Fruit fly (Drosophila melanogaster) whole organism, embryonic: Measurements from ENCODE around the gene Bet3.
A peak's percentile ranks its signal among the peaks of the same experiment; 100 is the strongest.

Experiments
- Awh ChIP-seq: fragments of 200-800 bp; sonication (Bioruptor generic); IDR thresholded peaks from 2 replicates; pipeline ENCODE4, ENCODE4 v1.3.6; 2022; ENCODE audit warnings: missing biosample characterization, missing genetic modification characterization
- CG10147 ChIP-seq: fragments of 200-800 bp; sonication (Bioruptor generic); optimal IDR thresholded peaks from 2 replicates; lab custom pipeline; 2019; ENCODE audit warnings: missing biosample characterization, mild to moderate bottlenecking, missing genetic modification characterization, moderate library complexity
- CG12659 ChIP-seq: fragments of 200-800 bp; sonication (Bioruptor generic); optimal IDR thresholded peaks from 3 replicates; lab custom pipeline; 2017; ENCODE audit warnings: mild to moderate bottlenecking, missing biosample characterization, missing genetic modification reagents, missing genetic modification characterization
- CG12744 ChIP-seq: fragments of 200-800 bp; sonication (Bioruptor generic); optimal IDR thresholded peaks from 2 replicates; lab custom pipeline; 2016; ENCODE audit warnings: missing biosample characterization, missing genetic modification characterization
- CG13424 ChIP-seq: fragments of 200-800 bp; sonication (Bioruptor generic); optimal IDR thresholded peaks from 2 replicates; lab custom pipeline; 2019; ENCODE audit warnings: missing biosample characterization, mild to moderate bottlenecking, missing genetic modification characterization, moderate library complexity
- CG13624 ChIP-seq: fragments of 200-800 bp; sonication (Bioruptor generic); optimal IDR thresholded peaks from 2 replicates; lab custom pipeline; 2016; ENCODE audit warnings: missing biosample characterization, missing genetic modification characterization
- CG13894 ChIP-seq: fragments of 200-800 bp; sonication (Bioruptor generic); optimal IDR thresholded peaks from 3 replicates; lab custom pipeline; 2018; ENCODE audit warnings: missing biosample characterization, mild to moderate bottlenecking, missing genetic modification characterization, moderate library complexity
- CG14014 ChIP-seq: fragments of 200-800 bp; sonication (Bioruptor generic); IDR thresholded peaks from 2 replicates; pipeline ENCODE4 v1.3.6; 2022; ENCODE audit warnings: missing biosample characterization, missing genetic modification characterization
- CG15479 ChIP-seq: fragments of 200-800 bp; sonication (Bioruptor generic); optimal IDR thresholded peaks from 3 replicates; lab custom pipeline; 2019; ENCODE audit warnings: missing biosample characterization, mild to moderate bottlenecking, missing genetic modification characterization, moderate library complexity
- CG15601 ChIP-seq: fragments of 200-800 bp; sonication (Bioruptor generic); optimal IDR thresholded peaks from 3 replicates; lab custom pipeline; 2019; ENCODE audit warnings: missing biosample characterization, mild to moderate bottlenecking, missing genetic modification characterization, moderate library complexity
- CG16863 ChIP-seq: fragments of 200-800 bp; sonication (Bioruptor generic); optimal IDR thresholded peaks from 3 replicates; lab custom pipeline; 2016; ENCODE audit warnings: missing biosample characterization, missing genetic modification characterization
- CG17328 ChIP-seq: fragments of 200-800 bp; sonication (Bioruptor generic); IDR thresholded peaks from 2 replicates; pipeline ENCODE4 v1.3.6; 2022; ENCODE audit warnings: missing biosample characterization, missing genetic modification characterization
- CG18476 ChIP-seq: fragments of 200-800 bp; sonication (Bioruptor generic); optimal IDR thresholded peaks from 2 replicates; lab custom pipeline; 2016; ENCODE audit warnings: missing biosample characterization, mild to moderate bottlenecking, missing genetic modification characterization
- CG18764 ChIP-seq: fragments of 200-800 bp; sonication (Bioruptor generic); optimal IDR thresholded peaks from 3 replicates; lab custom pipeline; 2016; ENCODE audit warnings: missing biosample characterization, missing genetic modification characterization
- CG30403 ChIP-seq: fragments of 200-800 bp; sonication (Bioruptor generic); optimal IDR thresholded peaks from 3 replicates; lab custom pipeline; 2016; ENCODE audit warnings: missing biosample characterization, missing genetic modification characterization
- CG32772 ChIP-seq: fragments of 200-800 bp; sonication (Bioruptor generic); IDR thresholded peaks from 2 replicates; pipeline ENCODE4 v1.3.6; 2022; ENCODE audit warnings: missing biosample characterization, missing genetic modification characterization
- CG7271 ChIP-seq: fragments of 200-800 bp; sonication (Bioruptor generic); optimal IDR thresholded peaks from 2 replicates; lab custom pipeline; 2018; ENCODE audit warnings: missing biosample characterization, mild to moderate bottlenecking, missing genetic modification characterization, moderate library complexity
- CG8290 ChIP-seq, 3 experiments: fragments of 200-800 bp; sonication (Bioruptor generic); optimal IDR thresholded peaks; 2 replicates each; lab custom pipeline; 2016 to 2019; ENCODE audit warnings: missing biosample characterization in 3 of 3, missing genetic modification characterization in 3 of 3, mild to moderate bottlenecking in 2 of 3, moderate library complexity in 1 of 3
- CG9437 ChIP-seq: fragments of 200-800 bp; sonication (Bioruptor generic); optimal IDR thresholded peaks from 2 replicates; lab custom pipeline; 2018; ENCODE audit warnings: missing biosample characterization, mild to moderate bottlenecking, missing genetic modification characterization
- CG9727 ChIP-seq: fragments of 200-800 bp; sonication (Bioruptor generic); optimal IDR thresholded peaks from 3 replicates; lab custom pipeline; 2017; ENCODE audit warnings: missing biosample characterization, mild to moderate bottlenecking, missing genetic modification characterization
- D ChIP-seq, 2 experiments: fragments of 200-800 bp in 1 of 2; fragments of >200 bp in 1 of 2; sonication (Bioruptor generic) in 1 of 2; optimal IDR thresholded peaks; 2 replicates in 1 of 2; 3 replicates in 1 of 2; lab custom pipeline; 2017; ENCODE audit warnings: mild to moderate bottlenecking in 1 of 2, missing biosample characterization in 1 of 2, missing genetic modification characterization in 1 of 2, missing genetic modification reagents in 1 of 2
- D19A ChIP-seq: fragments of 200-800 bp; optimal IDR thresholded peaks from 3 replicates; lab custom pipeline; 2019; ENCODE audit warnings: missing biosample characterization, mild to moderate bottlenecking, missing genetic modification characterization, moderate library complexity
- Dfd ChIP-seq, 2 experiments: fragments of >200 bp; optimal IDR thresholded peaks; 2 replicates each; lab custom pipeline; 2017; ENCODE audit warnings: missing biosample characterization in 2 of 2, missing genetic modification characterization in 2 of 2
- Elba2 ChIP-seq: fragments of 200-800 bp; sonication (Bioruptor generic); optimal IDR thresholded peaks from 3 replicates; lab custom pipeline; 2016; ENCODE audit warnings: missing biosample characterization, missing genetic modification characterization
- GATAe ChIP-seq: fragments of 200-800 bp; sonication (Bioruptor generic); conservative IDR thresholded peaks from 2 replicates; pipeline ENCODE4 v1.3.6; 2022; ENCODE audit warnings: missing biosample characterization, missing genetic modification characterization
- HLH4C ChIP-seq: fragments of 200-800 bp; sonication (Bioruptor generic); IDR thresholded peaks from 3 replicates; pipeline ENCODE4 v1.3.6; 2022; ENCODE audit warnings: missing biosample characterization, missing genetic modification characterization; ENCODE audit not compliant: partially characterized antibody
- Lpt ChIP-seq: fragments of >200 bp; optimal IDR thresholded peaks from 2 replicates; lab custom pipeline; 2018; ENCODE audit warnings: missing biosample characterization, missing genetic modification characterization
- NC2β ChIP-seq: fragments of 200-800 bp; sonication (Bioruptor generic); optimal IDR thresholded peaks from 2 replicates; lab custom pipeline; 2016; ENCODE audit warnings: missing biosample characterization, missing genetic modification characterization
- Neu2 ChIP-seq: fragments of 200-800 bp; sonication (Bioruptor generic); optimal IDR thresholded peaks from 3 replicates; lab custom pipeline; 2016; ENCODE audit warnings: missing biosample characterization, missing genetic modification characterization, borderline replicate concordance
- Pdp1 ChIP-seq, 2 experiments: fragments of 200-800 bp; sonication (Bioruptor generic); optimal IDR thresholded peaks; 3 replicates each; lab custom pipeline; 2016; ENCODE audit warnings: missing biosample characterization in 2 of 2, missing genetic modification characterization in 2 of 2, mild to moderate bottlenecking in 1 of 2, moderate library complexity in 1 of 2
- Spps ChIP-seq: fragments of 200-800 bp; sonication (Bioruptor generic); optimal IDR thresholded peaks from 2 replicates; lab custom pipeline; 2018; ENCODE audit warnings: missing biosample characterization, mild to moderate bottlenecking, missing genetic modification characterization
- Vsx1 ChIP-seq: fragments of 200-800 bp; sonication (Bioruptor generic); optimal IDR thresholded peaks from 2 replicates; lab custom pipeline; 2017; ENCODE audit warnings: missing biosample characterization, mild to moderate bottlenecking, missing genetic modification characterization, missing genetic modification reagents
- YL-1 ChIP-seq: fragments of 200-800 bp; sonication (Bioruptor generic); optimal IDR thresholded peaks from 3 replicates; lab custom pipeline; 2017; ENCODE audit warnings: missing biosample characterization, mild to moderate bottlenecking, missing genetic modification characterization
- ab ChIP-seq: fragments of 200-800 bp; sonication (Bioruptor generic); optimal IDR thresholded peaks from 2 replicates; lab custom pipeline; 2016; ENCODE audit warnings: missing biosample characterization, missing genetic modification characterization
- amos ChIP-seq: fragments of 200-800 bp; sonication (Bioruptor generic); IDR thresholded peaks from 2 replicates; pipeline ENCODE4 v1.3.6; 2022; ENCODE audit warnings: missing biosample characterization, missing genetic modification characterization; ENCODE audit not compliant: partially characterized antibody
- ase ChIP-seq: fragments of 200-800 bp; sonication (Bioruptor generic); IDR thresholded peaks from 3 replicates; pipeline ENCODE4 v1.3.6; 2022; ENCODE audit warnings: missing biosample characterization, missing genetic modification characterization
- chm ChIP-seq: fragments of 200-800 bp; sonication (Bioruptor generic); IDR thresholded peaks from 2 replicates; pipeline ENCODE4 v1.3.6; 2022; ENCODE audit warnings: missing biosample characterization, missing genetic modification characterization
- cwo ChIP-seq: fragments of 200-800 bp; sonication (Bioruptor generic); optimal IDR thresholded peaks from 3 replicates; lab custom pipeline; 2017; ENCODE audit warnings: missing biosample characterization, missing genetic modification characterization, mild to moderate bottlenecking, moderate library complexity, missing genetic modification reagents
- dmrt11E ChIP-seq: fragments of 200-800 bp; sonication (Bioruptor generic); optimal IDR thresholded peaks from 3 replicates; lab custom pipeline; 2018; ENCODE audit warnings: missing biosample characterization, mild to moderate bottlenecking, missing genetic modification characterization, moderate library complexity
- pzg ChIP-seq: fragments of 200-800 bp; sonication (Bioruptor generic); optimal IDR thresholded peaks from 3 replicates; lab custom pipeline; 2018; ENCODE audit warnings: missing biosample characterization, mild to moderate bottlenecking, missing genetic modification characterization, moderate library complexity
- repo ChIP-seq: fragments of 200-800 bp; sonication (Bioruptor generic); optimal IDR thresholded peaks from 2 replicates; lab custom pipeline; 2016; ENCODE audit warnings: missing biosample characterization, missing genetic modification characterization
- sim ChIP-seq: fragments of 200-800 bp; sonication (Bioruptor generic); IDR thresholded peaks from 2 replicates; pipeline ENCODE4 v1.3.6; 2022; ENCODE audit warnings: missing biosample characterization, missing genetic modification characterization
- stc ChIP-seq: fragments of 200-800 bp; sonication (Bioruptor generic); IDR thresholded peaks from 2 replicates; pipeline ENCODE4 v1.3.6; 2022; ENCODE audit warnings: missing biosample characterization, missing genetic modification characterization
- tap ChIP-seq: fragments of 200-800 bp; optimal IDR thresholded peaks from 3 replicates; lab custom pipeline; 2019; ENCODE audit warnings: missing biosample characterization, mild to moderate bottlenecking, missing genetic modification characterization, moderate library complexity
- twi ChIP-seq: fragments of 200-800 bp; optimal IDR thresholded peaks from 2 replicates; lab custom pipeline; 2019; ENCODE audit warnings: missing biosample characterization, mild to moderate bottlenecking, missing genetic modification characterization, moderate library complexity
- vnd ChIP-seq: fragments of 200-800 bp; sonication (Bioruptor generic); IDR thresholded peaks from 3 replicates; pipeline ENCODE4 v1.3.6; 2022; ENCODE audit warnings: missing biosample characterization, missing genetic modification characterization; ENCODE audit not compliant: partially characterized antibody
- z ChIP-seq: fragments of 200-800 bp; sonication (Bioruptor generic); IDR thresholded peaks from 3 replicates; pipeline ENCODE4 v1.3.6; 2022; ENCODE audit warnings: missing biosample characterization, missing genetic modification characterization
- zen ChIP-seq: fragments of 200-800 bp; sonication (Bioruptor generic); optimal IDR thresholded peaks from 3 replicates; lab custom pipeline; 2018; ENCODE audit warnings: missing biosample characterization, mild to moderate bottlenecking, missing genetic modification characterization, moderate library complexity

Gene Bet3

DNA sequence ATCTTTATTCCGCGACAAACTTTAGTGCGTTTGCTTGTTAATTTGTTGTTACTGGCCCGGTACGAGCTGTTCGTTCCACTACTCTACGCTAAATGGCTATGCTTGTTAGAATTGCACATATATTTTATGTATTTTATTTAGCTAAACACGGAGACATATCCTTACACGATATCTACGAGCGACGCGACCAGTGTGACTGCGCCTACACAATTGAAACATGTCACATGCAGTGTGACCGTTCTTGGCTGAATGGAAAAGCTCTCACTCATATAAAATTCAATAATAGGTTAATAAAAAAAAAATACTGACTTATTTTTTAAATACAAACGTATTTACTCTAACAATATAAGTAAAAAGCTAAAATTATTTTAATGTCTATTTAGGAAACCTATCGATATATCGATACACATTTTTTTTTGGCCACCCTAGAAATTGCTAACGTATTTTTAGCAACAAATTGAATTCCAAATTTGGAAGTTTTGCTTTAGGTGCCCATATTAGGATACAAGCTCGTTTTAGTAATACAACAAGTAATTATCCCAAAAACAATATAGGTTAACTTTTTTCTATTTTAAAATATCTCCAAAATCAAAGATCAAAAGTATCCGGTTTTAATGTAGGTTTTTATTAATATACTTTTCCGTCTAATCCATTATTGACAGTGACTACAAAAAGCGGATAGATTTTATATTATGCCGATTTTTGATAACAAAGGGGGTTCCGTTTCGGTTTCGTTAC, 42.9 kb downstream of the Bet3 start, which contains the start of gene CG4080 (continued):
- peak; percentile 22 for TF ChIP-seq CG8290 (GFP tag; optimal IDR thresholded peaks at IDR 0.05; lab: Kevin White, UChicago)
- TF ChIP-seq CG8290 (tag; optimal IDR thresholded peaks at IDR 0.05; lab: Kevin White, UChicago): peak; percentile 32 to 36
- no peak for TF ChIP-seq Elba2 (GFP tag; lab: Kevin White, UChicago)
- peak; percentile 63 for TF ChIP-seq YL-1 (GFP tag; lab: Kevin White, UChicago)
- no peak for TF ChIP-seq z
- no peak for TF ChIP-seq CG13624
- no peak for TF ChIP-seq Spps (tag; lab: Kevin White, UChicago)
- peak; percentile 1 for TF ChIP-seq CG13894 (tag; lab: Kevin White, UChicago)
- TF ChIP-seq Awh (GFP tag; lab: Robert Waterston, UW): no peak
- TF ChIP-seq Lpt (GFP tag; lab: Kevin White, UChicago): no peak
- peak; percentile 3 for TF ChIP-seq CG12744
- TF ChIP-seq CG30403: no peak
- TF ChIP-seq Vsx1 (GFP tag; lab: Kevin White, UChicago): peak; percentile 44
- TF ChIP-seq CG14014 (GFP tag; lab: Robert Waterston, UW): peak; percentile 47; the same call in 1 of the 2 replicates
- no peak for TF ChIP-seq CG16863 (GFP tag; lab: Kevin White, UChicago)
- TF ChIP-seq CG9437 (GFP tag; lab: Kevin White, UChicago): peak; percentile 54
- no peak for TF ChIP-seq ase (GFP tag; lab: Robert Waterston, UW)
- TF ChIP-seq CG7271 (tag; lab: Kevin White, UChicago): no peak
- no peak for TF ChIP-seq GATAe (GFP tag; lab: Robert Waterston, UW)
- TF ChIP-seq CG17328 (GFP tag; lab: Robert Waterston, UW): no peak
- peak; percentile 13; the same call in 1 of the 2 replicates for TF ChIP-seq chm (GFP tag; lab: Robert Waterston, UW)
- TF ChIP-seq CG15601 (tag; lab: Kevin White, UChicago): peak; percentile 57
- TF ChIP-seq Pdp1 (GFP tag; optimal IDR thresholded peaks at IDR 0.05; lab: Kevin White, UChicago): peak in 1 of 2 experiments; percentile 22
- peak; percentile 81 for TF ChIP-seq pzg (GFP tag; lab: Kevin White, UChicago)
- peak; percentile 53; the same call in 1 of the 2 replicates for TF ChIP-seq stc (GFP tag; lab: Robert Waterston, UW)
- no peak for TF ChIP-seq CG15479 (GFP tag; lab: Kevin White, UChicago)
- TF ChIP-seq CG12659 (GFP tag; lab: Kevin White, UChicago): peak; percentile 78
- TF ChIP-seq sim (GFP tag; lab: Robert Waterston, UW): no peak
- TF ChIP-seq cwo (GFP tag; lab: Kevin White, UChicago): no peak
- TF ChIP-seq D19A (tag; lab: Kevin White, UChicago): no peak
- TF ChIP-seq NC2β: peak; percentile 5
- no peak for TF ChIP-seq CG32772 (GFP tag; lab: Robert Waterston, UW)
- TF ChIP-seq D (optimal IDR thresholded peaks at IDR 0.05; lab: Kevin White, UChicago): no peak
- TF ChIP-seq D (GFP tag; optimal IDR thresholded peaks at IDR 0.05; lab: Kevin White, UChicago): no peak
- peak; percentile 73 for TF ChIP-seq HLH4C
- peak; percentile 17 for TF ChIP-seq CG13424 (tag; lab: Kevin White, UChicago)
- TF ChIP-seq CG9727 (GFP tag; lab: Kevin White, UChicago): no peak
- peak; percentile 30 for TF ChIP-seq CG18476 (GFP tag; lab: Kevin White, UChicago)
- peak; percentile 24 for TF ChIP-seq CG10147
- TF ChIP-seq ab (GFP tag; lab: Kevin White, UChicago): no peak
- no peak for TF ChIP-seq Neu2 (GFP tag; lab: Kevin White, UChicago)
- TF ChIP-seq vnd (GFP tag; lab: Robert Waterston, UW): peak; percentile 76
- peak; percentile 76; the same call in 1 of the 2 replicates for TF ChIP-seq amos (GFP tag; lab: Robert Waterston, UW)
- TF ChIP-seq twi (tag; lab: Kevin White, UChicago): peak; percentile 29
- TF ChIP-seq zen: peak; percentile 26
- TF ChIP-seq repo (GFP tag; lab: Kevin White, UChicago): no peak
- TF ChIP-seq tap (tag; lab: Kevin White, UChicago): no peak
- no peak for TF ChIP-seq Dfd (GFP tag; optimal IDR thresholded peaks at IDR 0.05; lab: Kevin White, UChicago)
- no peak for TF ChIP-seq CG18764 (GFP tag; lab: Kevin White, UChicago)
- TF ChIP-seq dmrt11E (tag; lab: Kevin White, UChicago): peak; percentile 43
